Worm (Caenorhabditis elegans) whole organism, late embryonic: ENCODE data around the gene R11D1.4.

ENCODE experiments used
- C08G9.2 ChIP-seq: sonication (generic microtip); optimal IDR thresholded peaks from 2 replicates; lab custom pipeline; 2016; ENCODE audit warnings: mild to moderate bottlenecking, missing genetic modification characterization, moderate library complexity, missing compliant biosample characterization
- C38D4.7 ChIP-seq: fragments of 200-800 bp; sonication (Bioruptor generic); optimal IDR thresholded peaks from 2 replicates; lab custom pipeline; 2018; ENCODE audit warnings: mild to moderate bottlenecking, missing genetic modification characterization, moderate library complexity, missing compliant biosample characterization
- K02D7.2 ChIP-seq: sonication (generic microtip); optimal IDR thresholded peaks from 2 replicates; lab custom pipeline; 2017; ENCODE audit warnings: mild to moderate bottlenecking, missing genetic modification characterization, missing compliant biosample characterization
- K09A11.1 ChIP-seq: sonication (generic microtip); optimal IDR thresholded peaks from 2 replicates; lab custom pipeline; 2017; ENCODE audit warnings: antibody characterized with exemption, mild to moderate bottlenecking, missing genetic modification characterization, missing compliant biosample characterization; ENCODE audit not compliant: insufficient read depth
- Y22D7AL.16 ChIP-seq: sonication (generic microtip); optimal IDR thresholded peaks from 2 replicates; lab custom pipeline; 2016; ENCODE audit warnings: missing genetic modification characterization, missing compliant biosample characterization
- ama-1 ChIP-seq: fragments of 150-350 bp; optimal IDR thresholded peaks from 2 replicates; lab custom pipeline; 2014
- ceh-14 ChIP-seq: sonication (generic microtip); optimal IDR thresholded peaks from 2 replicates; lab custom pipeline; 2016; ENCODE audit warnings: missing genotype, missing genetic modification characterization, missing compliant biosample characterization
- ceh-34 ChIP-seq: sonication (generic microtip); optimal IDR thresholded peaks from 2 replicates; lab custom pipeline; 2016; ENCODE audit warnings: mild to moderate bottlenecking, missing genetic modification characterization, missing compliant biosample characterization
- ceh-45 ChIP-seq: fragments of 200-800 bp; sonication (Bioruptor generic); IDR thresholded peaks from 2 replicates; pipeline ENCODE4 v1.3.6; 2022; ENCODE audit warnings: missing genetic modification reagents, missing genetic modification characterization, missing compliant biosample characterization
- ceh-48 ChIP-seq: sonication (generic microtip); optimal IDR thresholded peaks from 2 replicates; lab custom pipeline; 2016; ENCODE audit warnings: missing genetic modification characterization, inconsistent platforms, missing compliant biosample characterization
- dve-1 ChIP-seq: sonication (generic microtip); optimal IDR thresholded peaks from 2 replicates; lab custom pipeline; 2017; ENCODE audit warnings: antibody characterized with exemption, mild to moderate bottlenecking, missing genetic modification characterization, missing compliant biosample characterization
- elt-2 ChIP-seq: sonication (generic microtip); optimal IDR thresholded peaks from 2 replicates; lab custom pipeline; 2016; ENCODE audit warnings: missing genetic modification reagents, missing genetic modification characterization, missing compliant biosample characterization
- elt-4 ChIP-seq: sonication (generic microtip); optimal IDR thresholded peaks from 2 replicates; lab custom pipeline; 2016; ENCODE audit warnings: missing genetic modification characterization, missing compliant biosample characterization
- ets-4 ChIP-seq: sonication (generic microtip); optimal IDR thresholded peaks from 2 replicates; lab custom pipeline; 2016; ENCODE audit warnings: missing genetic modification characterization, missing compliant biosample characterization
- eyg-1 ChIP-seq: sonication (generic microtip); optimal IDR thresholded peaks from 2 replicates; lab custom pipeline; 2016; ENCODE audit warnings: missing genotype, missing genetic modification characterization, missing compliant biosample characterization
- fkh-10 ChIP-seq: fragments of 150-350 bp; optimal IDR thresholded peaks from 2 replicates; lab custom pipeline; 2014; ENCODE audit warnings: missing biosample characterization, missing genetic modification reagents, missing genetic modification characterization
- hlh-15 ChIP-seq: sonication (generic microtip); optimal IDR thresholded peaks from 2 replicates; lab custom pipeline; 2016; ENCODE audit warnings: missing genetic modification characterization, missing compliant biosample characterization
- hlh-30 ChIP-seq: sonication (generic microtip); optimal IDR thresholded peaks from 2 replicates; lab custom pipeline; 2017; ENCODE audit warnings: antibody characterized with exemption, missing genetic modification characterization, missing compliant biosample characterization; ENCODE audit not compliant: insufficient read depth
- hlh-6 ChIP-seq: sonication (generic microtip); optimal IDR thresholded peaks from 2 replicates; lab custom pipeline; 2016; ENCODE audit warnings: missing genotype, missing genetic modification characterization, missing compliant biosample characterization
- nfya-1 ChIP-seq: sonication (generic microtip); optimal IDR thresholded peaks from 2 replicates; lab custom pipeline; 2017; ENCODE audit warnings: missing genetic modification characterization, mild to moderate bottlenecking, missing compliant biosample characterization, antibody characterized with exemption, moderate library complexity
- nhr-11 ChIP-seq: fragments of 150-350 bp; optimal IDR thresholded peaks from 2 replicates; lab custom pipeline; 2014; ENCODE audit warnings: missing biosample characterization, missing genetic modification characterization
- npax-4 ChIP-seq: sonication (generic microtip); optimal IDR thresholded peaks from 2 replicates; lab custom pipeline; 2016; ENCODE audit warnings: missing genetic modification characterization, missing compliant biosample characterization
- odd-2 ChIP-seq: sonication (generic microtip); optimal IDR thresholded peaks from 2 replicates; lab custom pipeline; 2017; ENCODE audit warnings: antibody characterized with exemption, mild to moderate bottlenecking, missing genetic modification characterization, missing compliant biosample characterization
- pat-9 ChIP-seq: fragments of 200-800 bp; sonication (Bioruptor generic); optimal IDR thresholded peaks from 2 replicates; lab custom pipeline; 2018; ENCODE audit warnings: mild to moderate bottlenecking, missing genetic modification characterization, moderate library complexity, missing compliant biosample characterization
- pha-2 ChIP-seq: sonication (generic microtip); optimal IDR thresholded peaks from 2 replicates; lab custom pipeline; 2017; ENCODE audit warnings: mild to moderate bottlenecking, missing genetic modification characterization, missing compliant biosample characterization
- pha-4 ChIP-seq: fragments of 150-350 bp; optimal IDR thresholded peaks from 2 replicates; lab custom pipeline; 2018; ENCODE audit warnings: missing biosample characterization, missing genetic modification reagents, missing genetic modification characterization
- pqm-1 ChIP-seq: sonication (generic microtip); optimal IDR thresholded peaks from 2 replicates; lab custom pipeline; 2016; ENCODE audit warnings: missing genetic modification characterization, missing compliant biosample characterization
- ref-2 ChIP-seq: sonication (generic microtip); optimal IDR thresholded peaks from 2 replicates; lab custom pipeline; 2016; ENCODE audit warnings: missing genetic modification characterization, missing compliant biosample characterization
- sdc-2 ChIP-seq: sonication (generic microtip); optimal IDR thresholded peaks from 2 replicates; lab custom pipeline; 2016; ENCODE audit warnings: missing genotype, missing genetic modification characterization, missing compliant biosample characterization
- sox-4 ChIP-seq: sonication (generic microtip); optimal IDR thresholded peaks from 2 replicates; lab custom pipeline; 2017; ENCODE audit warnings: mild to moderate bottlenecking, missing genetic modification characterization, inconsistent platforms, missing compliant biosample characterization
- tbx-2 ChIP-seq: sonication (generic microtip); optimal IDR thresholded peaks from 2 replicates; lab custom pipeline; 2016; ENCODE audit warnings: missing genetic modification characterization, missing compliant biosample characterization
- tbx-7 ChIP-seq: sonication (generic microtip); optimal IDR thresholded peaks from 2 replicates; lab custom pipeline; 2016; ENCODE audit warnings: missing genotype, missing genetic modification characterization, missing compliant biosample characterization
- unc-3 ChIP-seq, 2 experiments: fragments of 200-800 bp in 1 of 2; sonication (Bioruptor generic) in 1 of 2; sonication (generic microtip) in 1 of 2; conservative IDR thresholded peaks in 1 of 2; optimal IDR thresholded peaks in 1 of 2; 2 replicates each; pipeline versions ENCODE4 v1.3.6 to Lab custom; 2016 to 2022; ENCODE audit warnings: missing compliant biosample characterization in 2 of 2, missing genetic modification characterization in 2 of 2, missing genetic modification reagents in 1 of 2
- unc-42 ChIP-seq: sonication (generic microtip); optimal IDR thresholded peaks from 2 replicates; lab custom pipeline; 2016; ENCODE audit warnings: missing genotype, missing genetic modification characterization, missing compliant biosample characterization
- unc-86 ChIP-seq: sonication (generic microtip); optimal IDR thresholded peaks from 2 replicates; lab custom pipeline; 2016; ENCODE audit warnings: missing genetic modification characterization, missing compliant biosample characterization

Gene R11D1.4

ce11 chrV:12701613-12702012 lies 12.4 kb downstream of the R11D1.4 start:
- no peak for TF ChIP-seq nhr-11
- peak; percentile 86 for TF ChIP-seq unc-42 (tag; lab: Kevin White, UChicago)
- TF ChIP-seq, all 69 proteins: peak for 1

DNA sequence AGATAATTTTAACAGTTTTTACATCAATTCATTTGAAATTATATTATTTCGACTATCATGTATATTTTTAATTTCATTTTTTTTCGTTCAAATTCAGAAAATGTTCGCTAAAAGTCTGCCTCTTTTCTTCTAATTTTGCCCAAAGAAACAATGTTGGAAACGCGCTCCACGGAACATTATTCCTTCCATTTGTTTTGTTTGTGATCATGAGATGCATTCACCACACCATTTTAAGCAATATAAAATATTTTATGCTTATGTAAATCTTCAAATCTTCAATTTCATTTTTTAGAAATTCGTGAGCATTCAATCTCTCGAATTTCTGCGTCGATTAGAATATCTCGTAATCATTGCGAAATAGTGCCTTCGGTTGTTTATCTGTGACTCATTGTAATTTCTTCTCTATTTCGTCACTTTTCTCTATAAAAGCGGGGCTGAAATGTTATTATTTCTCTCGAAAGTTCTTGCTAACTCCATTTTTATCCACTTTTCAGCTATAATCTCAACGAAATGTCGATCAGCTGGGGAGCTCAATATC lies 16.6 kb downstream of the R11D1.4 start, which contains the start of gene istr-1:
TSS of gene istr-1 (plus strand) at position 495 of the 538 bp plus-strand sequence.
- TF ChIP-seq pqm-1 (tag; lab: Kevin White, UChicago) (no peak), hlh-30 (tag; lab: Kevin White, UChicago) (peak; percentile 21)

- TF ChIP-seq sox-4 (tag; lab: Kevin White, UChicago) (no peak), ceh-45 (GFP tag; lab: Robert Waterston, UW) (no peak), pha-2 (tag; lab: Kevin White, UChicago) (no peak), ets-4 (tag; lab: Kevin White, UChicago) (no peak), eyg-1 (tag; lab: Kevin White, UChicago) (no peak), Y22D7AL.16 (tag; lab: Kevin White, UChicago) (no peak), fkh-10 (GFP tag; lab: Kevin White, UChicago) (no peak)
These were observed 17.2 kb downstream of the R11D1.4 start for ce11 chrV:12696790-12697189.

ce11 chrV:12695968-12696367 lies 18.1 kb downstream of the R11D1.4 start, which contains the start of gene K10C8.4:
Gene K10C8.4 (plus strand): TSS chrV:12696268.
- no peak for TF ChIP-seq K02D7.2
- no peak for TF ChIP-seq elt-4 (tag; lab: Kevin White, UChicago)
- TF ChIP-seq eyg-1 (tag; lab: Kevin White, UChicago), result no peak
- TF ChIP-seq hlh-30 (tag; lab: Kevin White, UChicago), result no peak
- TF ChIP-seq C38D4.7 (GFP tag; lab: Kevin White, UChicago), result no peak

- TF ChIP-seq ets-4 (tag; lab: Kevin White, UChicago), result no peak
- TF ChIP-seq nfya-1, result no peak
- TF ChIP-seq hlh-6 (tag; lab: Kevin White, UChicago), result no peak
- no peak for TF ChIP-seq pat-9
- no peak for TF ChIP-seq unc-86 (tag; lab: Kevin White, UChicago)
- TF ChIP-seq ceh-34 (tag; lab: Kevin White, UChicago), result no peak
- TF ChIP-seq tbx-2 (tag; lab: Kevin White, UChicago), result no peak
- no peak for TF ChIP-seq eyg-1 (tag; lab: Kevin White, UChicago)
- no peak for TF ChIP-seq hlh-15 (tag; lab: Kevin White, UChicago)
- TF ChIP-seq odd-2, result no peak
- no peak for TF ChIP-seq ref-2 (tag; lab: Kevin White, UChicago)
- TF ChIP-seq C08G9.2 (tag; lab: Kevin White, UChicago), result no peak
- TF ChIP-seq Y22D7AL.16 (tag; lab: Kevin White, UChicago), result no peak
- TF ChIP-seq pha-2 (tag; lab: Kevin White, UChicago), result no peak
- no peak for TF ChIP-seq K09A11.1 (tag; lab: Kevin White, UChicago)
- no peak for TF ChIP-seq sdc-2
- no peak for TF ChIP-seq sox-4 (tag; lab: Kevin White, UChicago)
- TF ChIP-seq ama-1, result no peak
- TF ChIP-seq ceh-45 (GFP tag; lab: Robert Waterston, UW), result no peak
- TF ChIP-seq elt-4 (tag; lab: Kevin White, UChicago), result no peak
These were observed 18.9 kb downstream of the R11D1.4 start, which contains the start of gene parn-1 for ce11 chrV:12695155-12695554. Gene parn-1 (minus strand): TSS chrV:12695255.

DNA sequence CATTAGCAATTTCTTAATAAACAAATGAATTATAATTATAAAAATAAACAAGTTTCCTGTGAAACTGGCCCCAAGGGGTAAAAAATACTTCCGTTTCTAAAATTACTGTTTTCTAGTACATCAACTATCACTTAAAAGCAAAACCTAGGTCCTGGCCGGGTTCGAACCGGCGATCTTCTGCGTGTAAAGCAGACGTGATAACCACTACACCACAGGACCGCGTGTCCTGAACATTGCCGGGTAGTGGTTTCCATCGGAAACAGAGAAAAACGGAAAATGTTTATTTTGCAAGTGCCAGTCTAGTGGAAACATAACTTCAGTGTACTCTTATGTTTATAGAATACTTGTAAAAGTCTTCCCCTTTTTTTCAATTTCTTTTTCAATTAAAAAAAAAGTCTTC lies 30.8 kb downstream of the R11D1.4 start:
- TF ChIP-seq ref-2 (tag; lab: Kevin White, UChicago), result no peak
- TF ChIP-seq ceh-45 (GFP tag; lab: Robert Waterston, UW), result no peak
- no peak for TF ChIP-seq ceh-48
- TF ChIP-seq K09A11.1 (tag; lab: Kevin White, UChicago), result no peak
- TF ChIP-seq hlh-15 (tag; lab: Kevin White, UChicago), result no peak
- no peak for TF ChIP-seq ceh-14 (tag; lab: Kevin White, UChicago)
- TF ChIP-seq nhr-11, result no peak
- no peak for TF ChIP-seq pha-4
- TF ChIP-seq Y22D7AL.16 (tag; lab: Kevin White, UChicago), result no peak
- no peak for TF ChIP-seq tbx-7 (tag; lab: Kevin White, UChicago)
- no peak for TF ChIP-seq elt-2 (tag; lab: Kevin White, UChicago)
- TF ChIP-seq dve-1 (tag; lab: Kevin White, UChicago), result no peak
- no peak for TF ChIP-seq sdc-2
- TF ChIP-seq npax-4 (tag; lab: Kevin White, UChicago), result no peak
- TF ChIP-seq unc-3 (GFP tag; conservative IDR thresholded peaks at IDR 0.05; lab: Robert Waterston, UW), result no peak
- TF ChIP-seq unc-3 (tag; optimal IDR thresholded peaks at IDR 0.05; lab: Kevin White, UChicago), result no peak
